Worm (Caenorhabditis elegans): ENCODE data around the gene ZK1240.2.

DNA sequence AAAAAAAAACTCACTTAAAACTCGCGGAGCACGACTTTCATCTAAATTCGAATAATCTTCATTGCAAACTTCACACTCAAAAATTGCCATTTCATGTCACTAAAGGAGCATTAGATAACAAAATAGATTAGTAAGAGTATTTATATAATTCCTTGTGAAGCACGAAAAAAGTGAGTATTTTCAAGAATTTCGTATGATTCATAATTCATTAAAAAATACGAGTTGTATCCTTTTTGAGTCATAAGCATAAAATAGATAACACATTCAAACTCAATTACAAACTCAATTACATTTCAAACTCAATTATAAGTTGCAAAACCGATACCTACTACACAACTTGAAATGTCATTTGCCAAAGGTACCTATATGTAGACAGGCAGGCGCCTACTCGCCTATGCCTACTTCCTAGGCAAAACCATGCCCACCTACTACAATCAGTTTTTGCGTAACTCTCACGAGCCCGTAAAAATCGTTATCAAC, 5.8 kb downstream of the ZK1240.2 start, which contains the start of the genes ZK1240.8 and ZK1240.1:
- TF ChIP-seq fkh-10 (GFP tag; optimal IDR thresholded peaks at IDR 0.05) (no peak), mep-1 (tag; optimal IDR thresholded peaks at IDR 0.05) (no peak), egl-27 (tag; optimal IDR thresholded peaks at IDR 0.05) (no peak), nhr-10 (tag; optimal IDR thresholded peaks at IDR 0.05) (no peak), dmd-9 (GFP tag; IDR thresholded peaks at IDR 0.05) (no peak), ama-1 (optimal IDR thresholded peaks at IDR 0.05) (no peak)

Data from whole organism, L4 larva.